Worm (Caenorhabditis elegans): Measurements from ENCODE around the gene K11D12.11.
A peak's percentile ranks its signal among the peaks of the same experiment; 100 is the strongest.

The K11D12.11 gene

ce11 chrV:5069440-5069839, 30.0 kb upstream of the K11D12.11 start, which contains the start of gene Y58A7A.1:
Gene Y58A7A.1 (minus strand): TSS chrV:5069540.
- TF ChIP-seq mab-5 (tag; optimal IDR thresholded peaks at IDR 0.05): no peak
- TF ChIP-seq mls-2 (tag; optimal IDR thresholded peaks at IDR 0.05): no peak
- TF ChIP-seq flh-1 (GFP tag; optimal IDR thresholded peaks at IDR 0.05): no peak
- TF ChIP-seq nhr-76 (tag; optimal IDR thresholded peaks at IDR 0.05): no peak
- no peak for TF ChIP-seq ceh-43 (GFP tag; optimal IDR thresholded peaks at IDR 0.05)
- no peak for TF ChIP-seq sptf-1 (tag; optimal IDR thresholded peaks at IDR 0.05)
- TF ChIP-seq ztf-11 (tag; optimal IDR thresholded peaks at IDR 0.05): no peak
- no peak for TF ChIP-seq lin-32 (GFP tag; optimal IDR thresholded peaks at IDR 0.05)
- TF ChIP-seq M03D4.4 (tag; optimal IDR thresholded peaks at IDR 0.05): no peak
- no peak for TF ChIP-seq hlh-1 (tag; optimal IDR thresholded peaks at IDR 0.05)
- no peak for TF ChIP-seq unc-39 (tag; optimal IDR thresholded peaks at IDR 0.05)
- no peak for TF ChIP-seq ceh-39 (tag; optimal IDR thresholded peaks at IDR 0.05)
- TF ChIP-seq elt-3 (tag; optimal IDR thresholded peaks at IDR 0.05): no peak
- no peak for TF ChIP-seq pha-4 (tag; optimal IDR thresholded peaks at IDR 0.05)
- TF ChIP-seq tbx-8 (GFP tag; optimal IDR thresholded peaks at IDR 0.05): no peak
- no peak for TF ChIP-seq nhr-2 (tag; optimal IDR thresholded peaks at IDR 0.05)
- no peak for TF ChIP-seq cnd-1 (tag; optimal IDR thresholded peaks at IDR 0.05)
- no peak for TF ChIP-seq mep-1 (tag; optimal IDR thresholded peaks at IDR 0.05)

- no peak for TF ChIP-seq ceh-39 (tag; optimal IDR thresholded peaks at IDR 0.05)
- no peak for TF ChIP-seq nhr-237 (tag; optimal IDR thresholded peaks at IDR 0.05)
- TF ChIP-seq nhr-28 (tag; optimal IDR thresholded peaks at IDR 0.05): no peak
- no peak for TF ChIP-seq ham-2 (GFP tag; optimal IDR thresholded peaks at IDR 0.05)
- no peak for TF ChIP-seq ces-1 (GFP tag; optimal IDR thresholded peaks at IDR 0.05)
- TF ChIP-seq elt-1 (tag; optimal IDR thresholded peaks at IDR 0.05; ENCODE audit: borderline replicate concordance, insufficient read depth): no peak
- TF ChIP-seq mep-1 (tag; optimal IDR thresholded peaks at IDR 0.05): no peak
- no peak for TF ChIP-seq unc-39 (tag; optimal IDR thresholded peaks at IDR 0.05)
- TF ChIP-seq blmp-1 (tag; optimal IDR thresholded peaks at IDR 0.05): no peak
- no peak for TF ChIP-seq zip-8 (tag; optimal IDR thresholded peaks at IDR 0.05)
- TF ChIP-seq bed-3 (GFP tag; optimal IDR thresholded peaks at IDR 0.05): no peak
- no peak for TF ChIP-seq M03D4.4 (tag; optimal IDR thresholded peaks at IDR 0.05)
- TF ChIP-seq lin-13 (tag; optimal IDR thresholded peaks at IDR 0.05): no peak
- TF ChIP-seq mab-5 (tag; optimal IDR thresholded peaks at IDR 0.05): no peak
- no peak for TF ChIP-seq nhr-2 (tag; optimal IDR thresholded peaks at IDR 0.05)
- no peak for TF ChIP-seq nhr-12 (tag; optimal IDR thresholded peaks at IDR 0.05)
- no peak for TF ChIP-seq lin-32 (GFP tag; optimal IDR thresholded peaks at IDR 0.05)
- no peak for TF ChIP-seq cnd-1 (tag; optimal IDR thresholded peaks at IDR 0.05)
- TF ChIP-seq drap-1 (GFP tag; optimal IDR thresholded peaks at IDR 0.05): no peak
- TF ChIP-seq unc-120 (tag; optimal IDR thresholded peaks at IDR 0.05; ENCODE audit: poor library complexity, severe bottlenecking): no peak
These were observed 28.0 kb upstream of the K11D12.11 start for ce11 chrV:5067390-5067789.

- peak; percentile 36 for TF ChIP-seq nhr-237 (tag; optimal IDR thresholded peaks at IDR 0.05)
- peak; percentile 28 for TF ChIP-seq mep-1 (tag; optimal IDR thresholded peaks at IDR 0.05)
- no peak for TF ChIP-seq ceh-39 (tag; optimal IDR thresholded peaks at IDR 0.05)
- peak; percentile 17 for TF ChIP-seq ces-1 (GFP tag; optimal IDR thresholded peaks at IDR 0.05)
- peak; percentile 41 for TF ChIP-seq mls-2 (tag; optimal IDR thresholded peaks at IDR 0.05)
- TF ChIP-seq pha-4 (tag; optimal IDR thresholded peaks at IDR 0.05): no peak
- peak; percentile 48 for TF ChIP-seq unc-120 (tag; optimal IDR thresholded peaks at IDR 0.05; ENCODE audit: poor library complexity, severe bottlenecking)
- peak; percentile 66 for TF ChIP-seq ham-2 (GFP tag; optimal IDR thresholded peaks at IDR 0.05)
These were observed 25.5 kb upstream of the K11D12.11 start, which contains the start of gene mlk-1 for ce11 chrV:5064761-5065421. Gene mlk-1 (minus strand): TSS chrV:5064811.

- TF ChIP-seq nhr-12 (tag; optimal IDR thresholded peaks at IDR 0.05) (no peak), nhr-76 (tag; optimal IDR thresholded peaks at IDR 0.05) (no peak), zip-8 (tag; optimal IDR thresholded peaks at IDR 0.05) (no peak), sptf-1 (tag; optimal IDR thresholded peaks at IDR 0.05) (no peak), unc-39 (tag; optimal IDR thresholded peaks at IDR 0.05) (no peak)
These were observed 13.9 kb upstream of the K11D12.11 start, which contains the start of gene cwp-4 for ce11 chrV:5053335-5053734. Gene cwp-4 (plus strand): TSS chrV:5053635.

- TF ChIP-seq sem-2 (GFP tag; optimal IDR thresholded peaks at IDR 0.05) (no peak), zip-8 (tag; optimal IDR thresholded peaks at IDR 0.05) (no peak), ceh-39 (tag; optimal IDR thresholded peaks at IDR 0.05) (no peak), mep-1 (tag; optimal IDR thresholded peaks at IDR 0.05) (no peak), ztf-11 (tag; optimal IDR thresholded peaks at IDR 0.05) (no peak), ham-2 (GFP tag; optimal IDR thresholded peaks at IDR 0.05) (no peak), nhr-2 (tag; optimal IDR thresholded peaks at IDR 0.05) (no peak)
These were observed 12.8 kb upstream of the K11D12.11 start, which contains the start of gene K11D12.12 for ce11 chrV:5052233-5052632. Gene K11D12.12 (plus strand): TSS chrV:5052261.
